Worm (Caenorhabditis elegans) whole organism, mixed stage, embryonic: ENCODE results near the gene W09G12.8.

ENCODE experiments used
- blmp-1 ChIP-seq: fragments of 150-350 bp; optimal IDR thresholded peaks from 2 replicates; lab custom pipeline; 2014; ENCODE audit warnings: missing biosample characterization, missing genetic modification characterization
- elt-1 ChIP-seq: sonication (generic microtip); optimal IDR thresholded peaks from 2 replicates; lab custom pipeline; 2017; ENCODE audit warnings: missing genetic modification characterization, mild to moderate bottlenecking, missing compliant biosample characterization, antibody characterized with exemption, moderate library complexity, borderline replicate concordance; ENCODE audit not compliant: insufficient read depth
- pha-4 ChIP-seq: fragments of 150-350 bp; optimal IDR thresholded peaks from 2 replicates; lab custom pipeline; 2018; ENCODE audit warnings: missing biosample characterization, missing genetic modification reagents, missing genetic modification characterization
- snpc-4 ChIP-seq: fragments of 150-350 bp; optimal IDR thresholded peaks from 2 replicates; lab custom pipeline; 2014; ENCODE audit warnings: missing biosample characterization, missing genetic modification characterization
- unc-62 ChIP-seq: fragments of 150-350 bp; optimal IDR thresholded peaks from 2 replicates; lab custom pipeline; 2014; ENCODE audit warnings: missing biosample characterization, missing genetic modification reagents, missing genetic modification characterization

ce11 chrIV:1235785-1236184, 9.8 kb downstream of the W09G12.8 start:
- TF ChIP-seq elt-1 (tag; lab: Kevin White, UChicago) (no peak), pha-4 (tag; lab: Kevin White, UChicago) (no peak), unc-62 (GFP tag; lab: Kevin White, UChicago) (no peak), blmp-1 (tag; lab: Kevin White, UChicago) (no peak), snpc-4 (tag; lab: Kevin White, UChicago) (no peak)
